Worm (Caenorhabditis elegans): ENCODE data around the gene nlp-29.

The nlp-29 gene

ce11 chrV:3976964-3977363, 7.3 kb upstream of the nlp-29 start, which contains the start of gene str-83:
TSS of gene str-83 (plus strand) at chrV:3977264.
- no peak for TF ChIP-seq blmp-1 (tag; optimal IDR thresholded peaks at IDR 0.05; ENCODE audit: insufficient read depth)
- TF ChIP-seq nhr-12 (tag; optimal IDR thresholded peaks at IDR 0.05), result no peak
- no peak for TF ChIP-seq ztf-11 (tag; optimal IDR thresholded peaks at IDR 0.05)
- TF ChIP-seq unc-62 (GFP tag; optimal IDR thresholded peaks at IDR 0.05), result no peak
- TF ChIP-seq mbf-1 (tag; optimal IDR thresholded peaks at IDR 0.05), result no peak
- TF ChIP-seq C34F6.9 (tag; optimal IDR thresholded peaks at IDR 0.05), result no peak
- no peak for TF ChIP-seq fos-1 (tag; optimal IDR thresholded peaks at IDR 0.05)
- TF ChIP-seq elt-3 (tag; optimal IDR thresholded peaks at IDR 0.05), result no peak
- no peak for TF ChIP-seq sem-4 (tag; optimal IDR thresholded peaks at IDR 0.05)
- TF ChIP-seq egl-27 (tag; optimal IDR thresholded peaks at IDR 0.05), result no peak
- TF ChIP-seq nhr-6 (tag; optimal IDR thresholded peaks at IDR 0.05), result no peak
- TF ChIP-seq ama-1 (optimal IDR thresholded peaks at IDR 0.05), result no peak
- TF ChIP-seq ztf-1 (GFP tag; conservative IDR thresholded peaks at IDR 0.05), result no peak
- no peak for TF ChIP-seq nhr-129 (tag; optimal IDR thresholded peaks at IDR 0.05)
- no peak for TF ChIP-seq Y55F3AM.14 (GFP tag; optimal IDR thresholded peaks at IDR 0.05)
- no peak for TF ChIP-seq lsy-2 (tag; optimal IDR thresholded peaks at IDR 0.05)
- TF ChIP-seq snpc-4 (tag; optimal IDR thresholded peaks at IDR 0.05), result no peak

ce11 chrV:3979053-3979452, 5.2 kb upstream of the nlp-29 start, which contains the start of gene nlp-34:
TSS of gene nlp-34 (minus strand) at chrV:3979134.
- TF ChIP-seq nhr-23 (tag; optimal IDR thresholded peaks at IDR 0.05) (no peak), mab-5 (tag; optimal IDR thresholded peaks at IDR 0.05) (no peak), mbf-1 (tag; optimal IDR thresholded peaks at IDR 0.05) (no peak), fos-1 (tag; optimal IDR thresholded peaks at IDR 0.05) (no peak), peb-1 (tag; optimal IDR thresholded peaks at IDR 0.05) (no peak), F13H6.1 (tag; optimal IDR thresholded peaks at IDR 0.05) (no peak), nhr-237 (tag; optimal IDR thresholded peaks at IDR 0.05) (no peak), ceh-82 (tag; optimal IDR thresholded peaks at IDR 0.05) (no peak), ama-1 (optimal IDR thresholded peaks at IDR 0.05) (no peak), ztf-4 (tag; optimal IDR thresholded peaks at IDR 0.05) (no peak), nhr-77 (tag; optimal IDR thresholded peaks at IDR 0.05) (no peak), alr-1 (tag; optimal IDR thresholded peaks at IDR 0.05) (no peak), ztf-1 (GFP tag; conservative IDR thresholded peaks at IDR 0.05) (no peak), C34F6.9 (tag; optimal IDR thresholded peaks at IDR 0.05) (no peak), sem-4 (tag; optimal IDR thresholded peaks at IDR 0.05) (no peak), egl-27 (tag; optimal IDR thresholded peaks at IDR 0.05) (no peak), nhr-21 (tag; optimal IDR thresholded peaks at IDR 0.05) (no peak), ceh-16 (tag; optimal IDR thresholded peaks at IDR 0.05) (no peak)

ce11 chrV:3979819-3980218, 4.4 kb upstream of the nlp-29 start, which contains the start of gene nlp-31:
TSS of gene nlp-31 (plus strand) at chrV:3980055.
- TF ChIP-seq nhr-25 (tag; optimal IDR thresholded peaks at IDR 0.05), result peak; percentile 77
- no peak for TF ChIP-seq nhr-10 (tag; optimal IDR thresholded peaks at IDR 0.05)
- TF ChIP-seq sma-3 (GFP tag; optimal IDR thresholded peaks at IDR 0.05), result peak; percentile 90
- TF ChIP-seq nhr-129 (tag; optimal IDR thresholded peaks at IDR 0.05), result no peak
- no peak for TF ChIP-seq gmeb-1 (tag; optimal IDR thresholded peaks at IDR 0.05)
- no peak for TF ChIP-seq snpc-4 (tag; optimal IDR thresholded peaks at IDR 0.05)
- TF ChIP-seq sma-9 (GFP tag; optimal IDR thresholded peaks at IDR 0.05), result peak; percentile 69
- TF ChIP-seq sma-9 (tag; optimal IDR thresholded peaks at IDR 0.05), result no peak
- no peak for TF ChIP-seq ztf-11 (tag; optimal IDR thresholded peaks at IDR 0.05)
- no peak for TF ChIP-seq lin-13 (GFP tag; optimal IDR thresholded peaks at IDR 0.05)
- TF ChIP-seq unc-55 (GFP tag; optimal IDR thresholded peaks at IDR 0.05), result no peak
- no peak for TF ChIP-seq lsy-2 (tag; optimal IDR thresholded peaks at IDR 0.05)
- no peak for TF ChIP-seq zag-1 (tag; optimal IDR thresholded peaks at IDR 0.05)
- peak; percentile 34 for TF ChIP-seq fos-1 (tag; optimal IDR thresholded peaks at IDR 0.05)
- TF ChIP-seq ztf-1 (GFP tag; conservative IDR thresholded peaks at IDR 0.05), result no peak
- TF ChIP-seq Y55F3AM.14 (GFP tag; optimal IDR thresholded peaks at IDR 0.05), result no peak
- TF ChIP-seq R02D3.7 (tag; optimal IDR thresholded peaks at IDR 0.05), result no peak
- no peak for TF ChIP-seq ZK546.5 (tag; optimal IDR thresholded peaks at IDR 0.05)
- peak; percentile 57 for TF ChIP-seq blmp-1 (tag; optimal IDR thresholded peaks at IDR 0.05; ENCODE audit: insufficient read depth)
- TF ChIP-seq skn-1 (tag; optimal IDR thresholded peaks at IDR 0.05), result no peak
- no peak for TF ChIP-seq nhr-237 (tag; optimal IDR thresholded peaks at IDR 0.05)
- TF ChIP-seq crh-2 (tag; optimal IDR thresholded peaks at IDR 0.05), result peak; percentile 5
- no peak for TF ChIP-seq mab-5 (tag; optimal IDR thresholded peaks at IDR 0.05)
- no peak for TF ChIP-seq C34F6.9 (tag; optimal IDR thresholded peaks at IDR 0.05)
- TF ChIP-seq aly-2 (tag; optimal IDR thresholded peaks at IDR 0.05), result no peak
- no peak for TF ChIP-seq unc-62 (GFP tag; optimal IDR thresholded peaks at IDR 0.05)
- no peak for TF ChIP-seq sem-4 (tag; optimal IDR thresholded peaks at IDR 0.05)
- TF ChIP-seq mbf-1 (tag; optimal IDR thresholded peaks at IDR 0.05), result no peak
- no peak for TF ChIP-seq nhr-6 (tag; optimal IDR thresholded peaks at IDR 0.05)
- TF ChIP-seq ceh-82 (tag; optimal IDR thresholded peaks at IDR 0.05), result no peak
- TF ChIP-seq nhr-11 (tag; optimal IDR thresholded peaks at IDR 0.05), result no peak
- TF ChIP-seq ceh-16 (tag; optimal IDR thresholded peaks at IDR 0.05), result no peak
- TF ChIP-seq unc-39 (tag; optimal IDR thresholded peaks at IDR 0.05), result no peak
- no peak for TF ChIP-seq nhr-12 (tag; optimal IDR thresholded peaks at IDR 0.05)
- no peak for TF ChIP-seq peb-1 (tag; optimal IDR thresholded peaks at IDR 0.05)
- TF ChIP-seq ama-1 (optimal IDR thresholded peaks at IDR 0.05), result no peak
- TF ChIP-seq ztf-4 (tag; optimal IDR thresholded peaks at IDR 0.05), result no peak
- TF ChIP-seq lin-39 (tag; optimal IDR thresholded peaks at IDR 0.05), result no peak
- TF ChIP-seq nhr-23 (tag; optimal IDR thresholded peaks at IDR 0.05), result no peak
- TF ChIP-seq elt-1 (tag; optimal IDR thresholded peaks at IDR 0.05), result no peak
- peak in 1 of 2 experiments; percentile 23 for TF ChIP-seq mdl-1 (tag; optimal IDR thresholded peaks at IDR 0.05)
- TF ChIP-seq nhr-21 (tag; optimal IDR thresholded peaks at IDR 0.05), result peak; percentile 73
